Fruit fly (Drosophila melanogaster) whole organism, embryonic: ENCODE data around the gene alphaTub84B.

ENCODE experiments used
- Ada2b ChIP-seq: fragments of 200-800 bp; sonication (Bioruptor generic); IDR thresholded peaks from 2 replicates; pipeline ENCODE4 v1.3.6; 2022; ENCODE audit warnings: missing biosample characterization, missing genetic modification characterization
- CG10321 ChIP-seq: fragments of 200-800 bp; sonication (Bioruptor generic); IDR thresholded peaks from 2 replicates; pipeline ENCODE4 v1.3.6; 2022; ENCODE audit warnings: missing biosample characterization, missing genetic modification characterization
- CG13296 ChIP-seq: fragments of 200-800 bp; sonication (Bioruptor generic); optimal IDR thresholded peaks from 3 replicates; lab custom pipeline; 2018; ENCODE audit warnings: missing biosample characterization, mild to moderate bottlenecking, missing genetic modification characterization
- CG14441 ChIP-seq: fragments of 200-800 bp; sonication (Bioruptor generic); IDR thresholded peaks from 2 replicates; pipeline ENCODE4 v1.3.6; 2022; ENCODE audit warnings: missing biosample characterization, missing genetic modification characterization
- CG15514 ChIP-seq: fragments of 200-800 bp; sonication (Bioruptor generic); optimal IDR thresholded peaks from 3 replicates; lab custom pipeline; 2017; ENCODE audit warnings: missing biosample characterization, missing genetic modification characterization, mild to moderate bottlenecking, moderate library complexity, missing genetic modification reagents
- CG1647 ChIP-seq: fragments of 200-800 bp; sonication (Bioruptor generic); optimal IDR thresholded peaks from 3 replicates; lab custom pipeline; 2016; ENCODE audit warnings: missing biosample characterization, missing genetic modification characterization
- CG16813 ChIP-seq: fragments of 200-800 bp; sonication (Bioruptor generic); IDR thresholded peaks from 3 replicates; pipeline ENCODE4 v1.3.6; 2022; ENCODE audit warnings: missing biosample characterization, missing genetic modification characterization; ENCODE audit not compliant: partially characterized antibody
- CG2120 ChIP-seq: fragments of 200-800 bp; sonication (Bioruptor generic); optimal IDR thresholded peaks from 3 replicates; lab custom pipeline; 2016; ENCODE audit warnings: missing biosample characterization, missing genetic modification characterization
- CG30403 ChIP-seq: fragments of 200-800 bp; sonication (Bioruptor generic); optimal IDR thresholded peaks from 3 replicates; lab custom pipeline; 2016; ENCODE audit warnings: missing biosample characterization, missing genetic modification characterization
- CG30431 ChIP-seq: fragments of 200-800 bp; sonication (Bioruptor generic); optimal IDR thresholded peaks from 2 replicates; lab custom pipeline; 2017; ENCODE audit warnings: missing biosample characterization, missing genetic modification characterization
- CG3065 ChIP-seq: fragments of 200-800 bp; sonication (Bioruptor generic); optimal IDR thresholded peaks from 2 replicates; lab custom pipeline; 2016; ENCODE audit warnings: missing biosample characterization, missing genetic modification characterization
- CG32767 ChIP-seq: fragments of 200-800 bp; sonication (Bioruptor generic); IDR thresholded peaks from 2 replicates; pipeline ENCODE4 v1.3.6; 2022; ENCODE audit warnings: missing biosample characterization, missing genetic modification characterization
- CG3838 ChIP-seq: fragments of 200-800 bp; sonication (Bioruptor generic); optimal IDR thresholded peaks from 3 replicates; lab custom pipeline; 2016; ENCODE audit warnings: missing biosample characterization, missing genetic modification characterization
- CG8290 ChIP-seq, 3 experiments: fragments of 200-800 bp; sonication (Bioruptor generic); optimal IDR thresholded peaks; 2 replicates each; lab custom pipeline; 2016 to 2019; ENCODE audit warnings: missing biosample characterization in 3 of 3, missing genetic modification characterization in 3 of 3, mild to moderate bottlenecking in 2 of 3, moderate library complexity in 1 of 3
- CG9797 ChIP-seq: fragments of 200-800 bp; sonication (Bioruptor generic); optimal IDR thresholded peaks from 3 replicates; lab custom pipeline; 2018; ENCODE audit warnings: missing biosample characterization, mild to moderate bottlenecking, missing genetic modification characterization
- Dfd ChIP-seq, 2 experiments: fragments of >200 bp; optimal IDR thresholded peaks; 2 replicates each; lab custom pipeline; 2017; ENCODE audit warnings: missing biosample characterization in 2 of 2, missing genetic modification characterization in 2 of 2
- HLH4C ChIP-seq: fragments of 200-800 bp; sonication (Bioruptor generic); IDR thresholded peaks from 3 replicates; pipeline ENCODE4 v1.3.6; 2022; ENCODE audit warnings: missing biosample characterization, missing genetic modification characterization; ENCODE audit not compliant: partially characterized antibody
- HLH54F ChIP-seq: fragments of 200-800 bp; sonication (Bioruptor generic); optimal IDR thresholded peaks from 3 replicates; lab custom pipeline; 2016; ENCODE audit warnings: missing biosample characterization, missing genetic modification characterization
- Hsf ChIP-seq: fragments of 200-800 bp; sonication (Bioruptor generic); optimal IDR thresholded peaks from 3 replicates; lab custom pipeline; 2016; ENCODE audit warnings: missing biosample characterization, missing genetic modification characterization
- Med ChIP-seq: fragments of 200-800 bp; sonication (Bioruptor generic); peaks from one replicate; lab custom pipeline; 2016; ENCODE audit warnings: missing biosample characterization, missing genetic modification characterization, mild to moderate bottlenecking, inconsistent platforms, moderate library complexity
- Neu2 ChIP-seq: fragments of 200-800 bp; sonication (Bioruptor generic); optimal IDR thresholded peaks from 3 replicates; lab custom pipeline; 2016; ENCODE audit warnings: missing biosample characterization, missing genetic modification characterization, borderline replicate concordance
- Oli ChIP-seq: fragments of 200-800 bp; sonication (Bioruptor generic); optimal IDR thresholded peaks from 2 replicates; lab custom pipeline; 2018; ENCODE audit warnings: missing biosample characterization, mild to moderate bottlenecking, missing genetic modification characterization, moderate library complexity
- Sry-β ChIP-seq: fragments of 200-800 bp; sonication (Bioruptor generic); optimal IDR thresholded peaks from 2 replicates; lab custom pipeline; 2018; ENCODE audit warnings: missing biosample characterization, mild to moderate bottlenecking, missing genetic modification characterization, moderate library complexity
- abd-A ChIP-seq: fragments of 200-800 bp; sonication (Bioruptor generic); optimal IDR thresholded peaks from 3 replicates; lab custom pipeline; 2019; ENCODE audit warnings: missing biosample characterization, mild to moderate bottlenecking, missing genetic modification characterization, moderate library complexity
- ato ChIP-seq: fragments of 200-800 bp; sonication (Bioruptor generic); IDR thresholded peaks from 2 replicates; pipeline ENCODE4 v1.3.6; 2022; ENCODE audit warnings: missing biosample characterization, missing genetic modification characterization; ENCODE audit not compliant: partially characterized antibody
- crol ChIP-seq: fragments of 200-800 bp; sonication (Bioruptor generic); IDR thresholded peaks from 2 replicates; pipeline ENCODE4 v1.3.6; 2022; ENCODE audit warnings: missing biosample characterization, missing genetic modification characterization
- dm ChIP-seq: fragments of 200-800 bp; sonication (Bioruptor generic); optimal IDR thresholded peaks from 3 replicates; lab custom pipeline; 2016; ENCODE audit warnings: missing biosample characterization, missing genetic modification characterization
- dmrt11E ChIP-seq: fragments of 200-800 bp; sonication (Bioruptor generic); optimal IDR thresholded peaks from 3 replicates; lab custom pipeline; 2018; ENCODE audit warnings: missing biosample characterization, mild to moderate bottlenecking, missing genetic modification characterization, moderate library complexity
- ems ChIP-seq: fragments of 200-800 bp; sonication (Bioruptor generic); optimal IDR thresholded peaks from 3 replicates; lab custom pipeline; 2016; ENCODE audit warnings: missing biosample characterization, missing genetic modification characterization
- ewg ChIP-seq: fragments of 200-800 bp; sonication (Bioruptor generic); optimal IDR thresholded peaks from 3 replicates; lab custom pipeline; 2017; ENCODE audit warnings: mild to moderate bottlenecking, missing biosample characterization, missing genetic modification reagents, missing genetic modification characterization
- gce ChIP-seq: fragments of 200-800 bp; sonication (Bioruptor generic); IDR thresholded peaks from 3 replicates; pipeline ENCODE4 v1.3.6; 2022; ENCODE audit warnings: missing biosample characterization, missing genetic modification characterization
- hkb ChIP-seq, 2 experiments: fragments of 200-800 bp in 1 of 2; fragments of >200 bp in 1 of 2; sonication (Bioruptor generic) in 1 of 2; IDR thresholded peaks in 1 of 2; optimal IDR thresholded peaks in 1 of 2; 2 replicates each; pipeline versions ENCODE4 v1.3.6 to Lab custom; 2017 to 2022; ENCODE audit warnings: missing biosample characterization in 1 of 2, missing genetic modification characterization in 1 of 2
- kni ChIP-seq: fragments of 200-800 bp; sonication (Bioruptor generic); optimal IDR thresholded peaks from 3 replicates; lab custom pipeline; 2017; ENCODE audit warnings: mild to moderate bottlenecking, missing biosample characterization, missing genetic modification reagents, missing genetic modification characterization
- onecut ChIP-seq: fragments of 200-800 bp; sonication (Bioruptor generic); IDR thresholded peaks from 2 replicates; pipeline ENCODE4 v1.3.6; 2022; ENCODE audit warnings: missing biosample characterization, missing genetic modification characterization
- org-1 ChIP-seq: fragments of 200-800 bp; sonication (Bioruptor generic); optimal IDR thresholded peaks from 2 replicates; lab custom pipeline; 2017; ENCODE audit warnings: missing biosample characterization, missing genetic modification characterization
- otp ChIP-seq: fragments of 200-800 bp; sonication (Bioruptor generic); IDR thresholded peaks from 3 replicates; pipeline ENCODE4, ENCODE4 v1.3.6; 2022; ENCODE audit warnings: missing biosample characterization, missing genetic modification characterization
- pan ChIP-seq, 4 experiments: fragments of >200 bp in 3 of 4; fragments of 200-800 bp in 1 of 4; sonication (Bioruptor generic) in 1 of 4; optimal IDR thresholded peaks in 3 of 4; IDR thresholded peaks in 1 of 4; 2 replicates each; pipeline versions ENCODE4 v1.3.6 to Lab custom; 2017 to 2022; ENCODE audit warnings: missing biosample characterization in 2 of 4, missing genetic modification characterization in 2 of 4, mixed read lengths in 1 of 4
- peb ChIP-seq: fragments of 200-800 bp; sonication (Bioruptor generic); IDR thresholded peaks from 2 replicates; pipeline ENCODE4 v1.3.6; 2022; ENCODE audit warnings: missing biosample characterization, missing genetic modification characterization
- sd ChIP-seq: fragments of 200-800 bp; sonication (Bioruptor generic); optimal IDR thresholded peaks from 3 replicates; lab custom pipeline; 2018; ENCODE audit warnings: missing biosample characterization, mild to moderate bottlenecking, missing genetic modification characterization, moderate library complexity
- seq ChIP-seq: fragments of 200-800 bp; sonication (Bioruptor generic); IDR thresholded peaks from 2 replicates; pipeline ENCODE4 v1.3.6; 2022; ENCODE audit warnings: missing biosample characterization, missing genetic modification characterization
- sob ChIP-seq: fragments of 200-800 bp; sonication (Bioruptor generic); IDR thresholded peaks from 2 replicates; pipeline ENCODE4 v1.3.6; 2022; ENCODE audit warnings: missing biosample characterization, missing genetic modification characterization
- sr ChIP-seq: fragments of 200-800 bp; sonication (Bioruptor generic); IDR thresholded peaks from 3 replicates; pipeline ENCODE4 v1.3.6; 2022; ENCODE audit warnings: missing biosample characterization, missing genetic modification characterization
- ttk ChIP-seq: fragments of 200-800 bp; sonication (Bioruptor generic); IDR thresholded peaks from 2 replicates; pipeline ENCODE4 v2.1.2; 2022; ENCODE audit warnings: missing biosample characterization, missing genetic modification characterization
- unpg ChIP-seq: fragments of 200-800 bp; sonication (Bioruptor generic); optimal IDR thresholded peaks from 3 replicates; lab custom pipeline; 2018; ENCODE audit warnings: missing biosample characterization, mild to moderate bottlenecking, missing genetic modification characterization, moderate library complexity
- yki ChIP-seq: fragments of >200 bp; optimal IDR thresholded peaks from 3 replicates; lab custom pipeline; 2018

alphaTub84B gene

DNA sequence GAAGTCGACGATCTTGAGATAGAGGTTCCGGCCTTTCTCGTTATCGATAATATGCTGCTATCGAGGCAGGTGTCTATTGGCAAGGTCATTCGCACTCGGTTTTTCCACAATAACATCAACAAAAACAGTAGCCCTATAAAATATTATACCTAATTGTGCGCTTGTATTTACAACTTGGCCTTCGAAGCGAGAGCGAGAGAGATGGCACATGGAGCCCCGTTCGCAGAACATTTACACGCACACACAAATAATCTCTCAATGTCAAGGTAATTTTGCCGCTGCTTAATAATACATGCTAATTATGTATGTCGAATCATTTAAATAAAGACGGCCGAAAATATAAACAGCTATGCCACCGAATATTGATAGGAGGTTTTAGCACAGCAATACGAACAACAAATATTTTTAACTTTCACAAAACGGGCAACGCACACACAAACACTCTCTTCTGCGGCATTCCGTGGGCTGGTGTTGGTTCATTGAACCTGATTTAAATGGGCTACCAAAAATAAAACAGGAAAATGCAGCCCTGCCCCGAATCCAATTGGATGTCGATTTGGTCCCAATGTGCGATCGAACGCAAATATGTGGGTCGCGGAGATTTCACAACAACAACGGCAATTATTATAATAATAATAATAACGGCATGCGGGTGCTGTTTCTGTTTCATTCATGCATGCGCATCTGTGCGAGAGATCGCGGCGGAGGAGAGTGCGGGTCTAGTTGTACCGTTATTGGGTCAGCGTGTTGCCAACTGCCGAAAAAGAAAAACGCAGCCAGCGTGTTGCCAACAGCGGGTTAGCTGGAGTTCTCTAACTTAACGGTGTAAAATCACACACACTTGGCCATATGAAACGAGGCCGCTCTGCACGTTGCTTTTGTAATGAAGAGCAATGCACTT lies 36.0 kb downstream of the alphaTub84B start (continued):
- TF ChIP-seq org-1 (no peak), Oli (tag; lab: Kevin White, UChicago) (no peak), HLH54F (GFP tag; lab: Kevin White, UChicago) (no peak), CG15514 (no peak), sd (peak; percentile 91), CG30403 (GFP tag; lab: Kevin White, UChicago) (no peak), Hsf (no peak), dm (GFP tag; lab: Kevin White, UChicago) (no peak), sob (GFP tag; lab: Robert Waterston, UW) (no peak), pan (optimal IDR thresholded peaks at IDR 0.05; lab: Kevin White, UChicago) (no peak), pan (GFP tag; optimal IDR thresholded peaks at IDR 0.05 in 1 of 2, IDR thresholded peaks at IDR 0.05 in 1 of 2) (peak in 1 of 2 experiments; percentile 42), CG2120 (peak; percentile 19), CG16813 (GFP tag; lab: Robert Waterston, UW) (no peak), CG14441 (GFP tag; lab: Robert Waterston, UW) (no peak), CG1647 (no peak), dmrt11E (tag; lab: Kevin White, UChicago) (no peak), gce (GFP tag; lab: Robert Waterston, UW) (no peak), ems (GFP tag; lab: Kevin White, UChicago) (no peak), Dfd (GFP tag; optimal IDR thresholded peaks at IDR 0.05; lab: Kevin White, UChicago) (no peak), ewg (GFP tag; lab: Kevin White, UChicago) (no peak), CG13296 (GFP tag; lab: Kevin White, UChicago) (no peak), CG30431 (no peak), CG8290 (GFP tag; optimal IDR thresholded peaks at IDR 0.05; lab: Kevin White, UChicago) (no peak), CG8290 (tag; optimal IDR thresholded peaks at IDR 0.05; lab: Kevin White, UChicago) (no peak), Neu2 (no peak), CG10321 (GFP tag; lab: Robert Waterston, UW) (peak; percentile 80), CG3838 (GFP tag; lab: Kevin White, UChicago) (no peak), ato (GFP tag; lab: Robert Waterston, UW) (no peak), CG9797 (GFP tag; lab: Kevin White, UChicago) (no peak), otp (GFP tag; lab: Robert Waterston, UW) (no peak), sr (peak; percentile 67; the same call in 2 of the 3 replicates)

dm6 chr3R:7123073-7123572 lies 36.7 kb downstream of the alphaTub84B start:
- TF ChIP-seq Sry-β (no peak), Ada2b (GFP tag; lab: Robert Waterston, UW) (no peak), yki (no peak), hkb (optimal IDR thresholded peaks at IDR 0.05; lab: Kevin White, UChicago) (no peak), hkb (GFP tag; IDR thresholded peaks at IDR 0.05; lab: Robert Waterston, UW) (no peak), CG3065 (no peak), peb (GFP tag; lab: Robert Waterston, UW) (no peak), kni (GFP tag; lab: Kevin White, UChicago) (peak; percentile 85), seq (GFP tag; lab: Robert Waterston, UW) (0 out of 2 replicates have a peak, but pooled peaks have one; percentile 12), Med (GFP tag; lab: Kevin White, UChicago) (peak; percentile 51), ems (GFP tag; lab: Kevin White, UChicago) (no peak), ttk (GFP tag; lab: Robert Waterston, UW) (peak; percentile 36; the same call in 1 of the 2 replicates), CG15514 (no peak), crol (GFP tag; lab: Robert Waterston, UW) (peak; percentile 63), abd-A (peak; percentile 4), unpg (no peak), onecut (peak; percentile 97), HLH4C (GFP tag; lab: Robert Waterston, UW) (peak; percentile 10; the same call in 1 of the 3 replicates), CG32767 (GFP tag; lab: Robert Waterston, UW) (peak; percentile 74; the same call in 1 of the 2 replicates)
